Fruit fly (Drosophila melanogaster) Kc167 (cell line): ENCODE data around the gene CG33252.

Source experiments
- Myc ChIP-seq: fragments of >200 bp; optimal IDR thresholded peaks from 2 replicates; lab custom pipeline; 2017; ENCODE audit warnings: missing external identifiers
- Sin3A ChIP-seq: fragments of >200 bp; optimal IDR thresholded peaks from 2 replicates; lab custom pipeline; 2018; ENCODE audit warnings: missing external identifiers
- h ChIP-seq: fragments of >200 bp; optimal IDR thresholded peaks from 3 replicates; lab custom pipeline; 2018; ENCODE audit warnings: missing external identifiers
- insv ChIP-seq: fragments of >200 bp; optimal IDR thresholded peaks from 3 replicates; lab custom pipeline; 2018; ENCODE audit warnings: missing external identifiers
- psq ChIP-seq: fragments of >200 bp; optimal IDR thresholded peaks from 2 replicates; lab custom pipeline; 2017; ENCODE audit warnings: missing external identifiers
- ttk ChIP-seq: sonication (Bioruptor generic); optimal IDR thresholded peaks from 2 replicates; lab custom pipeline; 2017; ENCODE audit warnings: missing external identifiers

DNA sequence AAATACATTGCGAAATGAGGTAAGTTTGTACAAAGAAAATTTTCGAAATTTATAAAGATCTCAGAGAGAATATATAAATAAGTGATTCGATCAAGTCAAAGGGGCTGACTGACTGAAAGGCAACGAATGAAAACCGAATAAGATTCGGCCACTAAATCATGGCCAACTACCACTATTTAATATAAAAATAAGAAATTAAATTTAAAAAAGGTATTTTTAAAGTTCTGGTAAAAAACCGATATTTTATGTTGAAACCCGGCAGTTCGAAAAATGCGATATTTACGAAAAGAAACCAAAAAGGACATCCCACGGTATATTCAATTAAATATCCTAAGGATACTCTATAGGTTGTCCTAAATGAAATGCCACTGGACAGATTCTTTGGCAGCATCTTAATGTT lies at the start of gene CG33252:
- TF ChIP-seq h = no peak
- no peak for TF ChIP-seq Myc
- no peak for TF ChIP-seq psq (lab: Kevin White, UChicago)
- TF ChIP-seq Sin3A = no peak
- TF ChIP-seq insv (lab: Kevin White, UChicago) = no peak
- no peak for TF ChIP-seq ttk (lab: Kevin White, UChicago)
